Worm (Caenorhabditis elegans) whole organism, early embryonic: ENCODE data around the gene zhp-4.

ENCODE experiments used
- ceh-13 ChIP-seq: fragments of 200-800 bp; sonication (Bioruptor generic); optimal IDR thresholded peaks from 2 replicates; lab custom pipeline; 2018; ENCODE audit warnings: mild to moderate bottlenecking, missing genetic modification characterization, missing compliant biosample characterization
- ceh-36 ChIP-seq: sonication (generic microtip); optimal IDR thresholded peaks from 2 replicates; lab custom pipeline; 2016; ENCODE audit warnings: missing genetic modification characterization, inconsistent platforms, missing compliant biosample characterization
- hnd-1 ChIP-seq: sonication (generic microtip); optimal IDR thresholded peaks from 2 replicates; lab custom pipeline; 2016; ENCODE audit warnings: missing genetic modification characterization, missing compliant biosample characterization
- tra-4 ChIP-seq: sonication (generic microtip); optimal IDR thresholded peaks from 2 replicates; lab custom pipeline; 2017; ENCODE audit warnings: missing genetic modification characterization, missing compliant biosample characterization

- no peak for TF ChIP-seq tra-4 (tag; lab: Kevin White, UChicago)
- TF ChIP-seq ceh-13 (GFP tag; lab: Kevin White, UChicago), result no peak
- TF ChIP-seq ceh-36, result no peak
- TF ChIP-seq hnd-1 (tag; lab: Kevin White, UChicago), result no peak
Observed at ce11 chrV:19051425-19051824, 50.2 kb downstream of the zhp-4 start.
